Worm (Caenorhabditis elegans) whole organism, L1 larva: ENCODE results near the gene gldi-9.

Source experiments
- fos-1 ChIP-seq: fragments of 150-350 bp; optimal IDR thresholded peaks from 2 replicates; lab custom pipeline; 2014; ENCODE audit warnings: missing biosample characterization, missing genetic modification characterization
- mef-2 ChIP-seq: fragments of 150-350 bp; optimal IDR thresholded peaks from 2 replicates; lab custom pipeline; 2014; ENCODE audit warnings: missing biosample characterization, missing genetic modification characterization
- nhr-12 ChIP-seq: sonication (generic microtip); optimal IDR thresholded peaks from 2 replicates; lab custom pipeline; 2017; ENCODE audit warnings: missing biosample characterization, missing genetic modification characterization
- nhr-28 ChIP-seq: fragments of 150-350 bp; optimal IDR thresholded peaks from 2 replicates; lab custom pipeline; 2014; ENCODE audit warnings: missing biosample characterization, missing genetic modification characterization
- snu-23 ChIP-seq: sonication (generic microtip); optimal IDR thresholded peaks from 2 replicates; lab custom pipeline; 2016; ENCODE audit warnings: missing genetic modification characterization, missing compliant biosample characterization
- sox-4 ChIP-seq: sonication (generic microtip); optimal IDR thresholded peaks from 2 replicates; lab custom pipeline; 2016; ENCODE audit warnings: missing genetic modification characterization, missing compliant biosample characterization
- sptf-1 ChIP-seq: fragments of 150-350 bp; optimal IDR thresholded peaks from 2 replicates; lab custom pipeline; 2014; ENCODE audit warnings: missing biosample characterization, missing genetic modification characterization
- unc-62 ChIP-seq: fragments of 150-350 bp; optimal IDR thresholded peaks from 2 replicates; lab custom pipeline; 2014; ENCODE audit warnings: missing biosample characterization, missing genetic modification reagents, missing genetic modification characterization

DNA sequence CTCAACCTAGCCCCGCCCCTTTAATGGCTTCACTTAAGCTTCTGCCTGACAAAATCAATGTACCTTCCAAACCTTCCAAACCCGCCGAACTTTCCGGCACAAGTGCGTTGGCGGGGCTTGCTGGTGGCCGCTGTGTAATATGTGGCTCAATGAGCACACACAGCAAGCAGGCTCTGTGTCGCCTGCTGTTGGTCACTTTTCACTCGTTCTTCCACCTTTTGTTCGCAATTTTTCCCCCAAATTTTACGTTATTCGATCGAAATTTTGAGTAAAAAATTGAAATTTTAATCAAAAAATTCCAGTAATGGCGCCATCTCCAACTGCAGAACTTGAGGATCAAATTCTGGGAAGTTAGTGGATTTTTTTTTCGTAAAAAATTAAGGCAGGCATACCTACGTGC is 55.5 kb downstream of the gldi-9 start, which contains the start of gene set-27:
- no peak for TF ChIP-seq nhr-12 (tag; lab: Kevin White, UChicago)
- no peak for TF ChIP-seq sox-4 (tag; lab: Kevin White, UChicago)
- TF ChIP-seq fos-1 (tag; lab: Kevin White, UChicago) = no peak
- no peak for TF ChIP-seq nhr-28 (tag; lab: Kevin White, UChicago)
- no peak for TF ChIP-seq mef-2
- no peak for TF ChIP-seq unc-62
- TF ChIP-seq snu-23 (GFP tag; lab: Kevin White, UChicago) = no peak
- TF ChIP-seq sptf-1 = no peak
